Worm (Caenorhabditis elegans) whole organism, L3 larva: Measurements from ENCODE around the gene C50E3.7.

Experiments
- ZK546.5 ChIP-seq: sonication (generic microtip); optimal IDR thresholded peaks from 2 replicates; lab custom pipeline; 2017; ENCODE audit warnings: missing biosample characterization, missing genetic modification characterization
- aly-2 ChIP-seq: fragments of 150-350 bp; optimal IDR thresholded peaks from 2 replicates; lab custom pipeline; 2014; ENCODE audit warnings: missing biosample characterization, missing genetic modification characterization
- ama-1 ChIP-seq: fragments of 150-350 bp; optimal IDR thresholded peaks from 2 replicates; lab custom pipeline; 2018
- ceh-16 ChIP-seq: sonication (generic microtip); optimal IDR thresholded peaks from 2 replicates; lab custom pipeline; 2017; ENCODE audit warnings: missing biosample characterization, missing genetic modification characterization
- ceh-28 ChIP-seq: fragments of 150-350 bp; optimal IDR thresholded peaks from 2 replicates; lab custom pipeline; 2014; ENCODE audit warnings: missing biosample characterization, missing genetic modification reagents, missing genetic modification characterization
- ceh-82 ChIP-seq: fragments of 150-350 bp; optimal IDR thresholded peaks from 2 replicates; lab custom pipeline; 2014; ENCODE audit warnings: missing biosample characterization, missing genetic modification characterization
- ceh-9 ChIP-seq: sonication (generic microtip); optimal IDR thresholded peaks from 2 replicates; lab custom pipeline; 2018; ENCODE audit warnings: missing biosample characterization, missing genetic modification characterization
- daf-12 ChIP-seq: fragments of 150-350 bp; optimal IDR thresholded peaks from 2 replicates; lab custom pipeline; 2014; ENCODE audit warnings: missing biosample characterization, missing genetic modification reagents, missing genetic modification characterization
- egl-27 ChIP-seq: sonication (generic microtip); optimal IDR thresholded peaks from 4 replicates; lab custom pipeline; 2017; ENCODE audit warnings: missing biosample characterization, missing genetic modification reagents, missing genetic modification characterization
- egl-5 ChIP-seq: fragments of 150-350 bp; optimal IDR thresholded peaks from 2 replicates; lab custom pipeline; 2017; ENCODE audit warnings: missing biosample characterization, missing genetic modification reagents, missing genetic modification characterization, inconsistent platforms
- elt-1 ChIP-seq: fragments of 150-350 bp; optimal IDR thresholded peaks from 2 replicates; lab custom pipeline; 2014; ENCODE audit warnings: missing biosample characterization, missing genetic modification characterization
- elt-2 ChIP-seq: sonication (generic microtip); optimal IDR thresholded peaks from 2 replicates; lab custom pipeline; 2016; ENCODE audit warnings: missing genetic modification reagents, mild to moderate bottlenecking, missing genetic modification characterization, missing compliant biosample characterization
- fos-1 ChIP-seq: fragments of 150-350 bp; optimal IDR thresholded peaks from 2 replicates; lab custom pipeline; 2014; ENCODE audit warnings: missing biosample characterization, missing genetic modification characterization
- hmg-11 ChIP-seq: sonication (generic microtip); optimal IDR thresholded peaks from 2 replicates; lab custom pipeline; 2016; ENCODE audit warnings: missing genetic modification characterization, missing compliant biosample characterization
- jun-1 ChIP-seq: fragments of 150-350 bp; optimal IDR thresholded peaks from 2 replicates; lab custom pipeline; 2014; ENCODE audit warnings: missing biosample characterization, missing genetic modification reagents, missing genetic modification characterization
- lin-15B ChIP-seq: fragments of 150-350 bp; optimal IDR thresholded peaks from 2 replicates; lab custom pipeline; 2014; ENCODE audit warnings: missing biosample characterization, missing genetic modification characterization
- lin-39 ChIP-seq: fragments of 150-350 bp; optimal IDR thresholded peaks from 2 replicates; lab custom pipeline; 2018; ENCODE audit warnings: missing biosample characterization, missing genetic modification reagents, missing genetic modification characterization
- lsy-12 ChIP-seq: sonication (generic microtip); optimal IDR thresholded peaks from 2 replicates; lab custom pipeline; 2016; ENCODE audit warnings: mild to moderate bottlenecking, missing genetic modification characterization, missing compliant biosample characterization
- mml-1 ChIP-seq: fragments of 150-350 bp; sonication (generic microtip); optimal IDR thresholded peaks from 3 replicates; lab custom pipeline; 2014; ENCODE audit warnings: missing biosample characterization, missing genetic modification characterization
- nhr-11 ChIP-seq: fragments of 150-350 bp; optimal IDR thresholded peaks from 2 replicates; lab custom pipeline; 2014; ENCODE audit warnings: missing biosample characterization, missing genetic modification characterization
- nhr-12 ChIP-seq: fragments of 150-350 bp; optimal IDR thresholded peaks from 2 replicates; lab custom pipeline; 2014; ENCODE audit warnings: missing biosample characterization, missing genetic modification characterization
- nhr-23 ChIP-seq: fragments of 150-350 bp; optimal IDR thresholded peaks from 2 replicates; lab custom pipeline; 2014; ENCODE audit warnings: missing biosample characterization, missing genetic modification reagents, missing genetic modification characterization
- nhr-25 ChIP-seq: sonication (generic microtip); optimal IDR thresholded peaks from 2 replicates; lab custom pipeline; 2017; ENCODE audit warnings: missing biosample characterization, missing genetic modification characterization
- nhr-28 ChIP-seq: fragments of 150-350 bp; optimal IDR thresholded peaks from 2 replicates; lab custom pipeline; 2014; ENCODE audit warnings: missing biosample characterization, missing genetic modification characterization
- nhr-43 ChIP-seq: sonication (generic microtip); optimal IDR thresholded peaks from 2 replicates; lab custom pipeline; 2016; ENCODE audit warnings: mild to moderate bottlenecking, missing genetic modification characterization, missing compliant biosample characterization; ENCODE audit not compliant: poor library complexity, severe bottlenecking
- nhr-67 ChIP-seq: fragments of 150-350 bp; optimal IDR thresholded peaks from 2 replicates; lab custom pipeline; 2014; ENCODE audit warnings: missing biosample characterization, missing genetic modification characterization
- nhr-76 ChIP-seq: fragments of 150-350 bp; sonication (generic microtip); optimal IDR thresholded peaks from 5 replicates; lab custom pipeline; 2014; ENCODE audit warnings: missing biosample characterization, missing genetic modification characterization
- nhr-77 ChIP-seq: fragments of 150-350 bp; optimal IDR thresholded peaks from 2 replicates; lab custom pipeline; 2014; ENCODE audit warnings: missing biosample characterization, missing genetic modification characterization
- pqm-1 ChIP-seq: fragments of 150-350 bp; optimal IDR thresholded peaks from 2 replicates; lab custom pipeline; 2017; ENCODE audit warnings: missing biosample characterization, missing genetic modification characterization, inconsistent platforms
- sea-2 ChIP-seq: fragments of 150-350 bp; sonication (generic microtip); optimal IDR thresholded peaks from 4 replicates; lab custom pipeline; 2014; ENCODE audit warnings: missing biosample characterization, missing genetic modification reagents, missing genetic modification characterization
- skn-1 ChIP-seq: fragments of 150-350 bp; optimal IDR thresholded peaks from 2 replicates; lab custom pipeline; 2014; ENCODE audit warnings: missing biosample characterization, missing genetic modification characterization
- snpc-4 ChIP-seq: fragments of 150-350 bp; optimal IDR thresholded peaks from 2 replicates; lab custom pipeline; 2014; ENCODE audit warnings: missing biosample characterization, missing genetic modification characterization
- unc-39 ChIP-seq: sonication (generic microtip); optimal IDR thresholded peaks from 4 replicates; lab custom pipeline; 2017; ENCODE audit warnings: missing biosample characterization, missing genetic modification characterization
- unc-62 ChIP-seq: fragments of 150-350 bp; sonication (generic microtip); optimal IDR thresholded peaks from 4 replicates; lab custom pipeline; 2014; ENCODE audit warnings: missing biosample characterization, missing genetic modification reagents, missing genetic modification characterization
- ztf-11 ChIP-seq: fragments of 150-350 bp; optimal IDR thresholded peaks from 2 replicates; lab custom pipeline; 2014; ENCODE audit warnings: missing biosample characterization, missing genetic modification characterization
- ztf-4 ChIP-seq: fragments of 150-350 bp; optimal IDR thresholded peaks from 2 replicates; lab custom pipeline; 2014; ENCODE audit warnings: missing biosample characterization, missing genetic modification characterization

The C50E3.7 gene

ce11 chrV:7629504-7629903 is 31.3 kb upstream of the C50E3.7 start, which contains the start of gene srd-30:
Gene srd-30 (plus strand): TSS chrV:7629804.
- no peak for TF ChIP-seq ZK546.5 (tag; lab: Kevin White, UChicago)
- TF ChIP-seq nhr-11, result no peak
- TF ChIP-seq elt-1 (tag; lab: Kevin White, UChicago), result no peak
- no peak for TF ChIP-seq elt-2
- no peak for TF ChIP-seq jun-1 (tag; lab: Kevin White, UChicago)
- no peak for TF ChIP-seq nhr-28
- TF ChIP-seq nhr-76 (tag; lab: Kevin White, UChicago), result no peak
- TF ChIP-seq aly-2, result no peak
- TF ChIP-seq, all 47 proteins: peak for 0

ce11 chrV:7626550-7626949 is 28.4 kb upstream of the C50E3.7 start, which contains the start of gene F07C4.6:
Gene F07C4.6 (plus strand): TSS chrV:7626850.
- TF ChIP-seq ceh-16 (tag; lab: Kevin White, UChicago) (no peak), ceh-82 (tag; lab: Kevin White, UChicago) (no peak), nhr-11 (no peak), unc-62 (no peak), nhr-25 (tag; lab: Kevin White, UChicago) (no peak), nhr-23 (tag; lab: Kevin White, UChicago) (no peak), snpc-4 (tag; lab: Kevin White, UChicago) (no peak), ceh-9 (tag; lab: Kevin White, UChicago) (no peak), aly-2 (no peak), hmg-11 (no peak), nhr-76 (tag; lab: Kevin White, UChicago) (no peak)

- no peak for TF ChIP-seq ztf-11 (tag; lab: Kevin White, UChicago)
Measured at ce11 chrV:7624652-7625051, 26.5 kb upstream of the C50E3.7 start, which contains the start of gene grsp-4. Gene grsp-4 (plus strand): TSS chrV:7624952.

- no peak for TF ChIP-seq elt-1 (tag; lab: Kevin White, UChicago)
- TF ChIP-seq nhr-67, result no peak
- TF ChIP-seq ama-1 (lab: Kevin White, UChicago), result no peak
- no peak for TF ChIP-seq egl-27 (tag; lab: Kevin White, UChicago)
- TF ChIP-seq nhr-77 (tag; lab: Kevin White, UChicago), result no peak
- TF ChIP-seq nhr-28, result no peak
- TF ChIP-seq ztf-4 (tag; lab: Kevin White, UChicago), result no peak
- no peak for TF ChIP-seq lin-39 (tag; lab: Kevin White, UChicago)
- no peak for TF ChIP-seq lsy-12 (tag; lab: Kevin White, UChicago)
- TF ChIP-seq nhr-11, result no peak
- no peak for TF ChIP-seq skn-1 (tag; lab: Kevin White, UChicago)
- no peak for TF ChIP-seq elt-2
- no peak for TF ChIP-seq nhr-23 (tag; lab: Kevin White, UChicago)
- TF ChIP-seq ztf-11 (tag; lab: Kevin White, UChicago), result no peak
- TF ChIP-seq, all 47 proteins: peak for 0
Measured at ce11 chrV:7624152-7624551, 26.0 kb upstream of the C50E3.7 start, which contains the start of gene C50E3.13. Gene C50E3.13 (minus strand): TSS chrV:7624252.

- TF ChIP-seq elt-2 (no peak), mml-1 (tag; lab: Kevin White, UChicago) (no peak), ceh-28 (no peak), egl-5 (tag; lab: Kevin White, UChicago) (no peak), elt-1 (tag; lab: Kevin White, UChicago) (no peak), nhr-28 (no peak), nhr-77 (tag; lab: Kevin White, UChicago) (no peak), daf-12 (tag; lab: Kevin White, UChicago) (no peak), sea-2 (GFP tag; lab: Kevin White, UChicago) (no peak), egl-27 (tag; lab: Kevin White, UChicago) (no peak), lin-39 (tag; lab: Kevin White, UChicago) (no peak), ceh-16 (tag; lab: Kevin White, UChicago) (no peak), nhr-43 (tag; lab: Kevin White, UChicago) (no peak), fos-1 (no peak), nhr-12 (no peak), lin-15B (no peak), ztf-11 (tag; lab: Kevin White, UChicago) (no peak), pqm-1 (tag; lab: Kevin White, UChicago) (no peak), unc-39 (tag; lab: Kevin White, UChicago) (no peak), nhr-25 (tag; lab: Kevin White, UChicago) (no peak)
Measured at ce11 chrV:7622011-7622465, 23.9 kb upstream of the C50E3.7 start, which contains the start of gene C50E3.12. Gene C50E3.12 (minus strand): TSS chrV:7622061.
